Fruit fly (Drosophila melanogaster) whole organism, embryonic: ENCODE data around the gene rdhB.
A peak's percentile ranks its signal among the peaks of the same experiment; 100 is the strongest.

Experiments
- Antp ChIP-seq: fragments of 200-800 bp; sonication (Bioruptor generic); optimal IDR thresholded peaks from 3 replicates; lab custom pipeline; 2016; ENCODE audit warnings: missing biosample characterization, missing genetic modification characterization
- Atf3 ChIP-seq: fragments of 200-800 bp; sonication (Bioruptor generic); optimal IDR thresholded peaks from 3 replicates; lab custom pipeline; 2016; ENCODE audit warnings: missing biosample characterization, missing genetic modification characterization
- C15 ChIP-seq: fragments of 200-800 bp; sonication (Bioruptor generic); IDR thresholded peaks from 3 replicates; pipeline ENCODE4 v1.3.6; 2022; ENCODE audit warnings: missing biosample characterization, missing genetic modification characterization
- CG11560 ChIP-seq: fragments of 200-800 bp; sonication (Bioruptor generic); IDR thresholded peaks from 3 replicates; pipeline ENCODE4 v1.3.6; 2022; ENCODE audit warnings: missing biosample characterization, missing genetic modification characterization
- CG12071 ChIP-seq: fragments of 200-800 bp; sonication (Bioruptor generic); optimal IDR thresholded peaks from 3 replicates; lab custom pipeline; 2018; ENCODE audit warnings: missing biosample characterization, mild to moderate bottlenecking, missing genetic modification characterization
- CG13424 ChIP-seq: fragments of 200-800 bp; sonication (Bioruptor generic); optimal IDR thresholded peaks from 2 replicates; lab custom pipeline; 2019; ENCODE audit warnings: missing biosample characterization, mild to moderate bottlenecking, missing genetic modification characterization, moderate library complexity
- CG15601 ChIP-seq: fragments of 200-800 bp; sonication (Bioruptor generic); optimal IDR thresholded peaks from 3 replicates; lab custom pipeline; 2019; ENCODE audit warnings: missing biosample characterization, mild to moderate bottlenecking, missing genetic modification characterization, moderate library complexity
- CG1602 ChIP-seq: fragments of 200-800 bp; sonication (Bioruptor generic); optimal IDR thresholded peaks from 3 replicates; lab custom pipeline; 2016; ENCODE audit warnings: missing biosample characterization, missing genetic modification characterization
- CG16779 ChIP-seq: fragments of 200-800 bp; sonication (Bioruptor generic); IDR thresholded peaks from 2 replicates; pipeline ENCODE4 v1.3.6; 2022; ENCODE audit warnings: missing biosample characterization, missing genetic modification characterization
- CG16815 ChIP-seq: fragments of 200-800 bp; sonication (Bioruptor generic); optimal IDR thresholded peaks from 3 replicates; lab custom pipeline; 2017; ENCODE audit warnings: missing biosample characterization, mild to moderate bottlenecking, missing genetic modification characterization
- CG18262 ChIP-seq: fragments of 200-800 bp; optimal IDR thresholded peaks from 3 replicates; lab custom pipeline; 2019; ENCODE audit warnings: missing biosample characterization, mild to moderate bottlenecking, missing genetic modification characterization, moderate library complexity
- CG18476 ChIP-seq: fragments of 200-800 bp; sonication (Bioruptor generic); optimal IDR thresholded peaks from 2 replicates; lab custom pipeline; 2016; ENCODE audit warnings: missing biosample characterization, mild to moderate bottlenecking, missing genetic modification characterization
- CG3065 ChIP-seq: fragments of 200-800 bp; sonication (Bioruptor generic); optimal IDR thresholded peaks from 2 replicates; lab custom pipeline; 2016; ENCODE audit warnings: missing biosample characterization, missing genetic modification characterization
- CG31224 ChIP-seq: fragments of 200-800 bp; sonication (Bioruptor generic); IDR thresholded peaks from 2 replicates; pipeline ENCODE4 v1.3.6; 2022; ENCODE audit warnings: missing biosample characterization, missing genetic modification characterization
- CG3281 ChIP-seq: fragments of 200-800 bp; sonication (Bioruptor generic); optimal IDR thresholded peaks from 3 replicates; lab custom pipeline; 2017; ENCODE audit warnings: missing biosample characterization, mild to moderate bottlenecking, missing genetic modification characterization
- CG33213 ChIP-seq: fragments of 200-800 bp; sonication (Bioruptor generic); optimal IDR thresholded peaks from 3 replicates; lab custom pipeline; 2016; ENCODE audit warnings: missing biosample characterization, missing genetic modification characterization
- CG3726 ChIP-seq: fragments of 200-800 bp; sonication (Bioruptor generic); IDR thresholded peaks from 3 replicates; pipeline ENCODE4, ENCODE4 v1.3.6; 2022; ENCODE audit warnings: missing biosample characterization, missing genetic modification characterization
- CG4282 ChIP-seq: fragments of 200-800 bp; sonication (Bioruptor generic); optimal IDR thresholded peaks from 2 replicates; lab custom pipeline; 2016; ENCODE audit warnings: missing biosample characterization, missing genetic modification characterization
- CG4360 ChIP-seq: fragments of 200-800 bp; sonication (Bioruptor generic); IDR thresholded peaks from 2 replicates; pipeline ENCODE4 v1.3.6; 2022; ENCODE audit warnings: missing biosample characterization, missing genetic modification characterization
- CG43689 ChIP-seq: fragments of 200-800 bp; sonication (Bioruptor generic); IDR thresholded peaks from 2 replicates; pipeline ENCODE4 v1.3.6; 2022; ENCODE audit warnings: missing biosample characterization, missing genetic modification characterization
- CG7987 ChIP-seq: fragments of 200-800 bp; sonication (Bioruptor generic); optimal IDR thresholded peaks from 2 replicates; lab custom pipeline; 2018; ENCODE audit warnings: missing biosample characterization, mild to moderate bottlenecking, missing genetic modification characterization, moderate library complexity
- CG8089 ChIP-seq: fragments of 200-800 bp; sonication (Bioruptor generic); optimal IDR thresholded peaks from 3 replicates; lab custom pipeline; 2016; ENCODE audit warnings: missing biosample characterization, missing genetic modification characterization
- CG9797 ChIP-seq: fragments of 200-800 bp; sonication (Bioruptor generic); optimal IDR thresholded peaks from 3 replicates; lab custom pipeline; 2018; ENCODE audit warnings: missing biosample characterization, mild to moderate bottlenecking, missing genetic modification characterization
- CG9817 ChIP-seq: fragments of 200-800 bp; sonication (Bioruptor generic); optimal IDR thresholded peaks from 2 replicates; lab custom pipeline; 2018; ENCODE audit warnings: missing biosample characterization, mild to moderate bottlenecking, missing genetic modification characterization, moderate library complexity
- Dip2 ChIP-seq: fragments of 200-800 bp; sonication (Bioruptor generic); IDR thresholded peaks from 2 replicates; pipeline ENCODE4 v1.3.6; 2022; ENCODE audit warnings: missing biosample characterization, missing genetic modification characterization
- Eip74EF ChIP-seq, 2 experiments: fragments of 200-800 bp in 1 of 2; fragments of >200 bp in 1 of 2; sonication (Bioruptor generic) in 1 of 2; optimal IDR thresholded peaks; 2 replicates each; lab custom pipeline; 2017 to 2019; ENCODE audit warnings: missing biosample characterization in 2 of 2, missing genetic modification characterization in 2 of 2, mild to moderate bottlenecking in 1 of 2, moderate library complexity in 1 of 2
- Fer3 ChIP-seq: fragments of 200-800 bp; sonication (Bioruptor generic); optimal IDR thresholded peaks from 2 replicates; lab custom pipeline; 2018; ENCODE audit warnings: missing biosample characterization, mild to moderate bottlenecking, missing genetic modification characterization, moderate library complexity
- Gsc ChIP-seq: fragments of 200-800 bp; sonication (Bioruptor generic); IDR thresholded peaks from 2 replicates; pipeline ENCODE4 v1.3.6; 2022; ENCODE audit warnings: missing biosample characterization, missing genetic modification characterization
- Gug ChIP-seq: fragments of 200-800 bp; sonication (Bioruptor generic); IDR thresholded peaks from 4 replicates; pipeline ENCODE4 v1.3.6; 2022; ENCODE audit warnings: missing biosample characterization, missing genetic modification characterization
- HLH3B ChIP-seq: fragments of 200-800 bp; sonication (Bioruptor generic); IDR thresholded peaks from 2 replicates; pipeline ENCODE4 v1.3.6; 2022; ENCODE audit warnings: missing biosample characterization, missing genetic modification characterization
- Lim3 ChIP-seq: fragments of 200-800 bp; sonication (Bioruptor generic); IDR thresholded peaks from 2 replicates; pipeline ENCODE4 v1.3.6; 2022; ENCODE audit warnings: missing biosample characterization, missing genetic modification characterization
- MTF-1 ChIP-seq: fragments of 200-800 bp; sonication (Bioruptor generic); optimal IDR thresholded peaks from 2 replicates; lab custom pipeline; 2018; ENCODE audit warnings: missing biosample characterization, mild to moderate bottlenecking, missing genetic modification characterization, borderline replicate concordance
- Mad ChIP-seq: fragments of 200-800 bp; sonication (Bioruptor generic); optimal IDR thresholded peaks from 2 replicates; lab custom pipeline; 2016; ENCODE audit warnings: missing biosample characterization, missing genetic modification characterization
- Mes4 ChIP-seq: fragments of 200-800 bp; sonication (Bioruptor generic); optimal IDR thresholded peaks from 2 replicates; lab custom pipeline; 2016; ENCODE audit warnings: missing biosample characterization, missing genetic modification characterization
- Nf-YC ChIP-seq: fragments of 200-800 bp; optimal IDR thresholded peaks from 3 replicates; lab custom pipeline; 2019; ENCODE audit warnings: missing biosample characterization, mild to moderate bottlenecking, missing genetic modification characterization, moderate library complexity
- Rx ChIP-seq: fragments of 200-800 bp; sonication (Bioruptor generic); IDR thresholded peaks from 2 replicates; pipeline ENCODE4 v1.3.6; 2022; ENCODE audit warnings: missing biosample characterization, missing genetic modification characterization
- Side ChIP-seq: fragments of 200-800 bp; sonication (Bioruptor generic); optimal IDR thresholded peaks from 2 replicates; lab custom pipeline; 2016; ENCODE audit warnings: missing biosample characterization, missing genetic modification characterization
- chm ChIP-seq: fragments of 200-800 bp; sonication (Bioruptor generic); IDR thresholded peaks from 2 replicates; pipeline ENCODE4 v1.3.6; 2022; ENCODE audit warnings: missing biosample characterization, missing genetic modification characterization
- fd102C ChIP-seq: fragments of 200-800 bp; sonication (Bioruptor generic); optimal IDR thresholded peaks from 2 replicates; lab custom pipeline; 2018; ENCODE audit warnings: missing biosample characterization, mild to moderate bottlenecking, missing genetic modification characterization, moderate library complexity
- fu2 ChIP-seq: fragments of 200-800 bp; sonication (Bioruptor generic); optimal IDR thresholded peaks from 2 replicates; lab custom pipeline; 2016; ENCODE audit warnings: missing biosample characterization, missing genetic modification characterization
- gfzf ChIP-seq: fragments of 200-800 bp; sonication (Bioruptor generic); optimal IDR thresholded peaks from 2 replicates; lab custom pipeline; 2016; ENCODE audit warnings: missing biosample characterization, mild to moderate bottlenecking, missing genetic modification characterization, moderate library complexity
- her ChIP-seq: fragments of 200-800 bp; sonication (Bioruptor generic); optimal IDR thresholded peaks from 2 replicates; lab custom pipeline; 2016; ENCODE audit warnings: missing biosample characterization, missing genetic modification characterization
- ind ChIP-seq: fragments of 200-800 bp; sonication (Bioruptor generic); optimal IDR thresholded peaks from 3 replicates; lab custom pipeline; 2016; ENCODE audit warnings: missing biosample characterization, missing genetic modification characterization
- klu ChIP-seq: fragments of 200-800 bp; sonication (Bioruptor generic); IDR thresholded peaks from 2 replicates; pipeline ENCODE4 v1.3.6; 2022; ENCODE audit warnings: missing biosample characterization, missing genetic modification characterization
- otp ChIP-seq: fragments of 200-800 bp; sonication (Bioruptor generic); IDR thresholded peaks from 3 replicates; pipeline ENCODE4, ENCODE4 v1.3.6; 2022; ENCODE audit warnings: missing biosample characterization, missing genetic modification characterization
- pnt ChIP-seq: fragments of 200-800 bp; sonication (Bioruptor generic); optimal IDR thresholded peaks from 3 replicates; lab custom pipeline; 2016; ENCODE audit warnings: missing biosample characterization, missing genetic modification characterization
- ranshi ChIP-seq: fragments of 200-800 bp; sonication (Bioruptor generic); IDR thresholded peaks from 2 replicates; pipeline ENCODE4 v1.3.6; 2022; ENCODE audit warnings: missing biosample characterization, missing genetic modification characterization
- seq ChIP-seq: fragments of 200-800 bp; sonication (Bioruptor generic); IDR thresholded peaks from 2 replicates; pipeline ENCODE4 v1.3.6; 2022; ENCODE audit warnings: missing biosample characterization, missing genetic modification characterization
- tna ChIP-seq: fragments of 200-800 bp; sonication (Bioruptor generic); IDR thresholded peaks from 2 replicates; pipeline ENCODE4 v1.3.6; 2022; ENCODE audit warnings: missing biosample characterization, missing genetic modification characterization; ENCODE audit not compliant: partially characterized antibody
- vnd ChIP-seq: fragments of 200-800 bp; sonication (Bioruptor generic); IDR thresholded peaks from 3 replicates; pipeline ENCODE4 v1.3.6; 2022; ENCODE audit warnings: missing biosample characterization, missing genetic modification characterization; ENCODE audit not compliant: partially characterized antibody

rdhB gene

dm6 chr3R:22362218-22362907 lies 10.9 kb downstream of the rdhB start, which contains the start of the genes JMJD6, CG7071 and Muted:
Gene JMJD6 (minus strand): TSS chr3R:22362371.
Gene CG7071 (plus strand): TSS chr3R:22362620.
Gene Muted (plus strand): TSS chr3R:22362620.
- TF ChIP-seq vnd (GFP tag; lab: Robert Waterston, UW) (peak; percentile 77), CG9797 (GFP tag; lab: Kevin White, UChicago) (peak; percentile 89), CG18476 (GFP tag; lab: Kevin White, UChicago) (peak; percentile 89), pnt (GFP tag; lab: Kevin White, UChicago) (peak; percentile 89), Atf3 (GFP tag; lab: Kevin White, UChicago) (peak; percentile 86), HLH3B (GFP tag; lab: Robert Waterston, UW) (peak; percentile 92), ranshi (GFP tag; lab: Robert Waterston, UW) (peak; percentile 93), Antp (GFP tag; lab: Kevin White, UChicago) (peak; percentile 73), her (GFP tag; lab: Kevin White, UChicago) (peak; percentile 30), ind (GFP tag; lab: Kevin White, UChicago) (peak; percentile 93), CG11560 (tag; lab: Robert Waterston, UW) (peak; percentile 71), Mad (peak; percentile 83), Lim3 (GFP tag; lab: Robert Waterston, UW) (peak; percentile 63), CG3281 (peak; percentile 92), otp (GFP tag; lab: Robert Waterston, UW) (peak; percentile 85; the same call in 2 of the 3 replicates), CG3726 (GFP tag; lab: Robert Waterston, UW) (peak; percentile 84; the same call in 2 of the 3 replicates), Eip74EF (GFP tag; optimal IDR thresholded peaks at IDR 0.05; lab: Kevin White, UChicago) (peak in 1 of 2 experiments; percentile 62), CG9817 (tag; lab: Kevin White, UChicago) (peak; percentile 95), Mes4 (GFP tag; lab: Kevin White, UChicago) (peak; percentile 81), tna (GFP tag; lab: Robert Waterston, UW) (peak; percentile 42; the same call in 1 of the 2 replicates), CG3065 (GFP tag; lab: Kevin White, UChicago) (peak; percentile 78), CG18262 (tag; lab: Kevin White, UChicago) (peak; percentile 76), MTF-1 (GFP tag; lab: Kevin White, UChicago) (peak; percentile 76), seq (GFP tag; lab: Robert Waterston, UW) (peak; percentile 93), klu (peak; percentile 85), Dip2 (GFP tag; lab: Robert Waterston, UW) (peak; percentile 40; the same call in 1 of the 2 replicates), CG43689 (no peak; the same call in 1 of the 2 replicates), Fer3 (peak; percentile 93), fd102C (GFP tag; lab: Kevin White, UChicago) (peak; percentile 45), Side (GFP tag; lab: Kevin White, UChicago) (peak; percentile 79), Gsc (GFP tag; lab: Robert Waterston, UW) (peak; percentile 79), CG15601 (peak; percentile 88), CG13424 (tag; lab: Kevin White, UChicago) (peak; percentile 96), CG33213 (GFP tag; lab: Kevin White, UChicago) (peak; percentile 81), CG4360 (GFP tag; lab: Robert Waterston, UW) (peak; percentile 55; the same call in 1 of the 2 replicates), CG1602 (GFP tag; lab: Kevin White, UChicago) (peak; percentile 93), Nf-YC (tag; lab: Kevin White, UChicago) (peak; percentile 78), chm (GFP tag; lab: Robert Waterston, UW) (peak; percentile 80; the same call in 1 of the 2 replicates), C15 (GFP tag; lab: Robert Waterston, UW) (peak; percentile 74), CG7987 (GFP tag; lab: Kevin White, UChicago) (peak; percentile 86), CG16815 (GFP tag; lab: Kevin White, UChicago) (peak; percentile 90), Gug (GFP tag; lab: Robert Waterston, UW) (peak; percentile 87), CG31224 (GFP tag; lab: Robert Waterston, UW) (peak; percentile 80), CG8089 (GFP tag; lab: Kevin White, UChicago) (peak; percentile 83), Rx (GFP tag; lab: Robert Waterston, UW) (peak; percentile 90), CG16779 (peak; percentile 79), CG4282 (GFP tag; lab: Kevin White, UChicago) (peak; percentile 88), CG12071 (peak; percentile 67), fu2 (GFP tag; lab: Kevin White, UChicago) (peak; percentile 85), gfzf (GFP tag; lab: Kevin White, UChicago) (peak; percentile 90)
